Fruit fly (Drosophila melanogaster): ENCODE results near the gene CG8578.

Gene CG8578

dm6 chrX:15841346-15841745 is 2.9 kb upstream of the CG8578 start (continued):
- TF ChIP-seq Dp (GFP tag; optimal IDR thresholded peaks at IDR 0.05), result peak; percentile 55
- no peak for TF ChIP-seq CG4820 (GFP tag; optimal IDR thresholded peaks at IDR 0.05)

DNA sequence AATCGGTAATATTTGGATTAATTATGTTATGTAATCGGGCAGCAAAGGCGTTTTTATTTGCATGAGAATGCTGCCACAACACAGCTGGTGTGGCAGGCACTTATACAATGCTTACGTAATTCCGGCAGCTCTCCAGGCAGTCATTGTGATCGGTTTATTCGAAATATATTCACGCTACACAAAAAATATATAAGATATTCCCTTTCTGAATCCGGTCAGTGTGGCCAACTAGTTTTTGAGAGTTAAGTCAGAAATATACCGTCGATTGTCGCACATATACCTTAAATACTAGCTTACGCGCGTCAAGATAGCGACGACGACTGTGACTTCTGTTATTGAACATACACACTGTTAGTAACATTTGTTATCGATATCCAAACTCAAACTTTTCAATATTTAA is 4.7 kb downstream of the CG8578 start, which contains the start of gene sun:
sun (minus strand) TSS at position 238 of the 400 bp plus-strand sequence.
- TF ChIP-seq ase (GFP tag; IDR thresholded peaks at IDR 0.05) (no peak), sr (GFP tag; IDR thresholded peaks at IDR 0.05) (no peak), usp (GFP tag; optimal IDR thresholded peaks at IDR 0.05) (no peak), Dref (GFP tag; IDR thresholded peaks at IDR 0.05) (peak; percentile 60), nmo (GFP tag; optimal IDR thresholded peaks at IDR 0.05) (peak; percentile 3), Myb (GFP tag; optimal IDR thresholded peaks at IDR 0.05) (peak; percentile 40), Gsc (GFP tag; IDR thresholded peaks at IDR 0.05) (no peak), CG30020 (tag; optimal IDR thresholded peaks at IDR 0.05) (peak; percentile 82), eve (GFP tag; optimal IDR thresholded peaks at IDR 0.05) (no peak), dm (GFP tag; optimal IDR thresholded peaks at IDR 0.05) (no peak), Lhr (GFP tag; optimal IDR thresholded peaks at IDR 0.05) (peak; percentile 10), zf30C (GFP tag; optimal IDR thresholded peaks at IDR 0.05) (no peak), slbo (GFP tag; IDR thresholded peaks at IDR 0.05) (no peak), CG16815 (GFP tag; optimal IDR thresholded peaks at IDR 0.05) (no peak), Dp (GFP tag; optimal IDR thresholded peaks at IDR 0.05) (peak; percentile 49), HLH4C (GFP tag; IDR thresholded peaks at IDR 0.05; ENCODE audit: partially characterized antibody) (0 out of 3 replicates have a peak, but pooled peaks have one; percentile 32), Bgb (GFP tag; IDR thresholded peaks at IDR 0.05; ENCODE audit: partially characterized antibody) (peak; percentile 38; the same call in 1 of the 2 replicates), MBD-R2 (GFP tag; IDR thresholded peaks at IDR 0.05) (peak; percentile 37; the same call in 1 of the 2 replicates), sens (GFP tag) (peak; percentile 66), Fer3 (tag; optimal IDR thresholded peaks at IDR 0.05) (no peak), stwl (tag; optimal IDR thresholded peaks at IDR 0.05) (peak; percentile 56), CG6813 (GFP tag; optimal IDR thresholded peaks at IDR 0.05) (no peak), ash1 (GFP tag; optimal IDR thresholded peaks at IDR 0.05) (no peak), phol (tag; optimal IDR thresholded peaks at IDR 0.05) (no peak), CG12659 (GFP tag; optimal IDR thresholded peaks at IDR 0.05) (peak; percentile 65), Med (GFP tag) (peak; percentile 82), Scr (GFP tag; IDR thresholded peaks at IDR 0.05; ENCODE audit: partially characterized antibody) (peak; percentile 20; the same call in 1 of the 2 replicates), pfk (GFP tag; optimal IDR thresholded peaks at IDR 0.05) (no peak), crp (GFP tag; optimal IDR thresholded peaks at IDR 0.05) (peak in 1 of 2 experiments; percentile 50), unc-4 (GFP tag; IDR thresholded peaks at IDR 0.05; ENCODE audit: partially characterized antibody) (peak; percentile 35; the same call in 1 of the 2 replicates), CG2202 (tag; optimal IDR thresholded peaks at IDR 0.05) (no peak), wek (GFP tag; optimal IDR thresholded peaks at IDR 0.05) (no peak), YL-1 (GFP tag; optimal IDR thresholded peaks at IDR 0.05) (peak; percentile 73), Sry-δ (GFP tag; optimal IDR thresholded peaks at IDR 0.05) (peak; percentile 29), Trl (optimal IDR thresholded peaks at IDR 0.05) (no peak), Trl (GFP tag; optimal IDR thresholded peaks at IDR 0.05) (no peak), Doc3 (GFP tag; IDR thresholded peaks at IDR 0.05; ENCODE audit: partially characterized antibody) (0 out of 3 replicates have a peak, but pooled peaks have one; percentile 37), E2f2 (GFP tag; IDR thresholded peaks at IDR 0.05) (0 out of 2 replicates have a peak, but pooled peaks have one; percentile 38), CG11560 (tag; IDR thresholded peaks at IDR 0.05) (no peak), Atf6 (GFP tag; IDR thresholded peaks at IDR 0.05) (0 out of 2 replicates have a peak, but pooled peaks have one; percentile 24), CG7745 (tag; optimal IDR thresholded peaks at IDR 0.05) (no peak), ATbp (GFP tag; optimal IDR thresholded peaks at IDR 0.05) (no peak), CG42726 (GFP tag; IDR thresholded peaks at IDR 0.05; ENCODE audit: partially characterized antibody) (no peak), Deaf1 (tag; optimal IDR thresholded peaks at IDR 0.05) (no peak), Ets97D (GFP tag; optimal IDR thresholded peaks at IDR 0.05) (peak; percentile 67), BEAF-32 (GFP tag; optimal IDR thresholded peaks at IDR 0.05) (peak; percentile 51), CG2712 (tag; optimal IDR thresholded peaks at IDR 0.05) (peak; percentile 16)

Measured in whole organism, embryonic.